Worm (Caenorhabditis elegans) whole organism, L4 larva: ENCODE data around the gene Y111B2A.2.

Source experiments
- F26F4.8 ChIP-seq: fragments of 200-800 bp; sonication (Bioruptor generic); conservative IDR thresholded peaks from 2 replicates; pipeline ENCODE4 v1.3.6; 2022; ENCODE audit warnings: missing genetic modification characterization, missing compliant biosample characterization
- aha-1 ChIP-seq: fragments of 150-350 bp; peaks from one replicate; lab custom pipeline; 2014; ENCODE audit warnings: missing biosample characterization, missing genetic modification characterization
- aly-2 ChIP-seq: sonication (generic microtip); optimal IDR thresholded peaks from 2 replicates; lab custom pipeline; 2018; ENCODE audit warnings: missing biosample characterization, missing genetic modification characterization
- arid-1 ChIP-seq: fragments of 200-800 bp; sonication (Bioruptor generic); conservative IDR thresholded peaks from 2 replicates; pipeline ENCODE4 v1.3.6; 2022; ENCODE audit warnings: missing genetic modification reagents, missing genetic modification characterization, missing compliant biosample characterization
- ceh-20 ChIP-seq: fragments of 200-800 bp; sonication (Bioruptor generic); IDR thresholded peaks from 2 replicates; pipeline ENCODE4 v1.3.6; 2022; ENCODE audit warnings: missing genetic modification reagents, missing genetic modification characterization, missing compliant biosample characterization
- ceh-28 ChIP-seq: fragments of 150-350 bp; optimal IDR thresholded peaks from 2 replicates; lab custom pipeline; 2014; ENCODE audit warnings: missing biosample characterization, missing genetic modification reagents, missing genetic modification characterization
- ceh-44 ChIP-seq: fragments of 200-800 bp; sonication (Bioruptor generic); IDR thresholded peaks from 2 replicates; pipeline ENCODE4 v1.3.6; 2022; ENCODE audit warnings: missing genetic modification reagents, missing genetic modification characterization, missing compliant biosample characterization
- ceh-62 ChIP-seq: sonication (generic microtip); optimal IDR thresholded peaks from 2 replicates; lab custom pipeline; 2017; ENCODE audit warnings: missing biosample characterization, missing genetic modification characterization
- daf-16 ChIP-seq, 3 experiments: sonication (generic microtip); optimal IDR thresholded peaks; 2 replicates each; lab custom pipeline; 2016 to 2017; ENCODE audit warnings: missing genetic modification characterization in 3 of 3, missing genetic modification reagents in 3 of 3, mild to moderate bottlenecking in 2 of 3, missing compliant biosample characterization in 2 of 3, missing biosample characterization in 1 of 3, moderate library complexity in 1 of 3
- dmd-6 ChIP-seq: fragments of 200-800 bp; sonication (Bioruptor generic); IDR thresholded peaks from 2 replicates; pipeline ENCODE4 v1.3.6; 2022; ENCODE audit warnings: missing genetic modification reagents, missing genetic modification characterization, missing compliant biosample characterization
- dve-1 ChIP-seq: sonication (generic microtip); optimal IDR thresholded peaks from 2 replicates; lab custom pipeline; 2017; ENCODE audit warnings: antibody characterized with exemption, mild to moderate bottlenecking, missing genetic modification characterization, missing compliant biosample characterization; ENCODE audit not compliant: insufficient read depth
- fkh-10 ChIP-seq: fragments of 150-350 bp; optimal IDR thresholded peaks from 2 replicates; lab custom pipeline; 2014; ENCODE audit warnings: missing biosample characterization, missing genetic modification reagents, missing genetic modification characterization
- gei-8 ChIP-seq: fragments of 200-800 bp; sonication (Bioruptor generic); optimal IDR thresholded peaks from 2 replicates; lab custom pipeline; 2018; ENCODE audit warnings: mild to moderate bottlenecking, missing genetic modification characterization, missing compliant biosample characterization
- hlh-30 ChIP-seq: sonication (generic microtip); optimal IDR thresholded peaks from 2 replicates; lab custom pipeline; 2017; ENCODE audit warnings: antibody characterized with exemption, mild to moderate bottlenecking, missing genetic modification characterization, missing compliant biosample characterization; ENCODE audit not compliant: insufficient read depth
- jun-1 ChIP-seq: fragments of 150-350 bp; optimal IDR thresholded peaks from 2 replicates; lab custom pipeline; 2014; ENCODE audit warnings: missing biosample characterization, missing genetic modification reagents, missing genetic modification characterization
- lim-7 ChIP-seq: fragments of 200-800 bp; sonication (Bioruptor generic); IDR thresholded peaks from 2 replicates; pipeline ENCODE4 v1.3.6; 2022; ENCODE audit warnings: missing genetic modification characterization, missing compliant biosample characterization
- lin-15B ChIP-seq: fragments of 150-350 bp; sonication (generic microtip); optimal IDR thresholded peaks from 3 replicates; lab custom pipeline; 2014; ENCODE audit warnings: missing biosample characterization, missing genetic modification characterization
- lin-29 ChIP-seq: fragments of 200-800 bp; sonication (Bioruptor generic); IDR thresholded peaks from 2 replicates; pipeline ENCODE4 v1.3.6; 2022; ENCODE audit warnings: missing genetic modification reagents, missing genetic modification characterization, missing compliant biosample characterization
- lin-38 ChIP-seq: fragments of 200-800 bp; sonication (Bioruptor generic); IDR thresholded peaks from 2 replicates; pipeline ENCODE4 v1.3.6; 2022; ENCODE audit warnings: missing genetic modification reagents, missing genetic modification characterization, missing compliant biosample characterization
- lin-39 ChIP-seq: fragments of 150-350 bp; optimal IDR thresholded peaks from 2 replicates; lab custom pipeline; 2014; ENCODE audit warnings: missing biosample characterization, missing genetic modification reagents, missing genetic modification characterization
- lir-3 ChIP-seq: sonication (generic microtip); optimal IDR thresholded peaks from 2 replicates; lab custom pipeline; 2016; ENCODE audit warnings: mild to moderate bottlenecking, missing genetic modification characterization, missing compliant biosample characterization
- madf-9 ChIP-seq: fragments of 200-800 bp; sonication (Bioruptor generic); conservative IDR thresholded peaks from 2 replicates; pipeline ENCODE4 v1.3.6; 2022; ENCODE audit warnings: missing genetic modification reagents, missing genetic modification characterization, missing compliant biosample characterization
- mdt-29 ChIP-seq: fragments of 200-800 bp; sonication (Bioruptor generic); IDR thresholded peaks from 2 replicates; pipeline ENCODE4 v1.3.6; 2022; ENCODE audit warnings: missing genetic modification reagents, missing genetic modification characterization, missing compliant biosample characterization
- mes-2 ChIP-seq: sonication (generic microtip); optimal IDR thresholded peaks from 2 replicates; lab custom pipeline; 2016; ENCODE audit warnings: missing genotype, mild to moderate bottlenecking, missing genetic modification characterization, missing compliant biosample characterization; ENCODE audit not compliant: poor library complexity, severe bottlenecking
- mxl-3 ChIP-seq: fragments of 200-800 bp; sonication (Bioruptor generic); optimal IDR thresholded peaks from 2 replicates; lab custom pipeline; 2018; ENCODE audit warnings: mild to moderate bottlenecking, missing genetic modification characterization, missing compliant biosample characterization
- nhr-111 ChIP-seq: fragments of 200-800 bp; sonication (Bioruptor generic); optimal IDR thresholded peaks from 2 replicates; lab custom pipeline; 2018; ENCODE audit warnings: mild to moderate bottlenecking, missing genetic modification characterization, missing compliant biosample characterization
- nhr-28 ChIP-seq: fragments of 150-350 bp; optimal IDR thresholded peaks from 2 replicates; lab custom pipeline; 2014; ENCODE audit warnings: missing biosample characterization, missing genetic modification characterization
- nhr-48 ChIP-seq: sonication (generic microtip); optimal IDR thresholded peaks from 2 replicates; lab custom pipeline; 2016; ENCODE audit warnings: mild to moderate bottlenecking, missing genetic modification characterization, missing compliant biosample characterization
- nhr-76 ChIP-seq: fragments of 150-350 bp; optimal IDR thresholded peaks from 2 replicates; lab custom pipeline; 2014; ENCODE audit warnings: missing biosample characterization, missing genetic modification characterization
- php-3 ChIP-seq: fragments of 200-800 bp; sonication (Bioruptor generic); IDR thresholded peaks from 2 replicates; pipeline ENCODE4 v1.3.6; 2022; ENCODE audit warnings: missing genetic modification reagents, missing genetic modification characterization, missing compliant biosample characterization
- pqm-1 ChIP-seq: sonication (generic microtip); optimal IDR thresholded peaks from 2 replicates; lab custom pipeline; 2017; ENCODE audit warnings: missing biosample characterization, missing genetic modification characterization
- sdz-12 ChIP-seq: fragments of 200-800 bp; sonication (Bioruptor generic); optimal IDR thresholded peaks from 2 replicates; lab custom pipeline; 2018; ENCODE audit warnings: mild to moderate bottlenecking, missing genetic modification characterization, missing compliant biosample characterization
- tra-1 ChIP-seq: fragments of 200-800 bp; sonication (Bioruptor generic); IDR thresholded peaks from 2 replicates; pipeline ENCODE4 v1.3.6; 2022; ENCODE audit warnings: missing genetic modification reagents, missing genetic modification characterization, missing compliant biosample characterization
- unc-130 ChIP-seq: sonication (generic microtip); optimal IDR thresholded peaks from 2 replicates; lab custom pipeline; 2016; ENCODE audit warnings: missing genetic modification reagents, missing genetic modification characterization, missing compliant biosample characterization
- unc-62 ChIP-seq, 3 experiments: fragments of 150-350 bp in 1 of 3; sonication (generic microtip); optimal IDR thresholded peaks in 2 of 3; peaks in 1 of 3; 1 replicate in 1 of 3; 2 replicates in 2 of 3; lab custom pipeline; 2014 to 2017; ENCODE audit warnings: missing biosample characterization in 3 of 3, missing genetic modification characterization in 3 of 3, missing genetic modification reagents in 3 of 3, missing genotype in 1 of 3
- zfp-3 ChIP-seq: fragments of 200-800 bp; sonication (Bioruptor generic); conservative IDR thresholded peaks from 2 replicates; pipeline ENCODE4 v1.3.6; 2022; ENCODE audit warnings: missing genetic modification reagents, missing genetic modification characterization, missing compliant biosample characterization
- ztf-7 ChIP-seq: fragments of 150-350 bp; optimal IDR thresholded peaks from 2 replicates; lab custom pipeline; 2014; ENCODE audit warnings: missing biosample characterization, missing genetic modification characterization

Y111B2A.2 gene

DNA sequence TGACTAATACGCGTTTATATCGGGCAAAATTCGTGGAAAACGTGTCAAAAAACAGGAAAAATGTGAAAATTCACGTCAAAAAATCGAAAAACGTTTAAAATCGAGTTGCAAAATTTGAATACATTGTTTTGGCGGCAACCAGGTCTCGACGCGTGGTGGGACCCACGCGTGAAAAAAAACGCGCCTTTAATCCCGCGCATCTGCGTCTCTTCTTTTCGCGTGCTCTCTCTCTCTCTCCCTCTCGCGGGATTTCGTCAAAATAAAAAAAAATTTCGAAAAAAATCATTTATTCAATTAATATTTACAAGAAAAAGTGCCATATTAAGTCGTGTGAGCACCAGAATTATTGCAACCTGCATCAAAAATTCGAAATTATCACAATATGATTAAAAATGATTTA, 42.6 kb upstream of the Y111B2A.2 start, which contains the start of gene ani-1 (continued):
- TF ChIP-seq ceh-44 (GFP tag; lab: Robert Waterston, UW) (no peak), tra-1 (GFP tag; lab: Robert Waterston, UW) (no peak), lin-29 (no peak), mxl-3 (GFP tag; lab: Kevin White, UChicago) (no peak), php-3 (GFP tag; lab: Robert Waterston, UW) (no peak), zfp-3 (GFP tag; lab: Robert Waterston, UW) (0 out of 2 replicates have a peak, but pooled peaks have one; percentile 24), sdz-12 (no peak), lim-7 (GFP tag; lab: Robert Waterston, UW) (no peak), ceh-20 (no peak), madf-9 (no peak), jun-1 (tag; lab: Kevin White, UChicago) (no peak), lin-39 (tag; lab: Kevin White, UChicago) (no peak), unc-130 (GFP tag; lab: Kevin White, UChicago) (peak; percentile 86), aha-1 (peak; percentile 81), fkh-10 (GFP tag; lab: Kevin White, UChicago) (no peak), nhr-76 (tag; lab: Kevin White, UChicago) (no peak), lin-38 (GFP tag; lab: Robert Waterston, UW) (peak; percentile 77), F26F4.8 (GFP tag; lab: Robert Waterston, UW) (no peak), dve-1 (tag; lab: Kevin White, UChicago) (peak; percentile 24), nhr-48 (tag; lab: Kevin White, UChicago) (no peak), lin-15B (tag; lab: Kevin White, UChicago) (no peak), ztf-7 (tag; lab: Kevin White, UChicago) (no peak), ceh-62 (tag; lab: Kevin White, UChicago) (no peak), aly-2 (tag; lab: Kevin White, UChicago) (no peak), nhr-111 (GFP tag; lab: Kevin White, UChicago) (no peak), unc-62 (GFP tag; optimal IDR thresholded peaks at IDR 0.05 in 1 of 2; lab: Kevin White, UChicago) (no peak), unc-62 (tag; optimal IDR thresholded peaks at IDR 0.05; lab: Kevin White, UChicago) (no peak)

DNA sequence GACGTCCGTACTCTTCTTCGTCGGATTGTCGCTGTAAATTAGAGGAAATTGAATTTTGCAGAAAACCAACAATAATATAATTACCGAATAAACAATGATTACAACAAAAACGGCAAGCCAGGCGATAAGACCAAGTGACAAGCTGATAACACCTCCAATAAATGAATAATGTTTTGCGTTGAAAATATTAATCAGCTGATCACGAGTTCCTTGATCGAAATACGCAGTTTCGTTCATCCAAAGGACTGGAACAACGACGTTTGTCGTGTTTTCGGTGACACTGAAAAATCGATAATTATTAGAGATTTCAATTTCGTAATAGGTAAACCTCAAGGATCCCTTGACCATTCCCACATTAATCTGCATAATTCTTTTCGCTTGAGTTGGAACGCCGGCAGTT, 42.1 kb upstream of the Y111B2A.2 start:
- TF ChIP-seq pqm-1 (peak; percentile 75), hlh-30 (tag; lab: Kevin White, UChicago) (peak; percentile 2), arid-1 (no peak), nhr-28 (tag; lab: Kevin White, UChicago) (peak; percentile 32), dmd-6 (GFP tag; lab: Robert Waterston, UW) (peak; percentile 31), dve-1 (tag; lab: Kevin White, UChicago) (peak; percentile 29), gei-8 (GFP tag; lab: Kevin White, UChicago) (no peak), mes-2 (tag; lab: Kevin White, UChicago) (peak; percentile 19), ceh-28 (tag; lab: Kevin White, UChicago) (peak; percentile 62), lir-3 (no peak), daf-16 (GFP tag; optimal IDR thresholded peaks at IDR 0.05; lab: Kevin White, UChicago) (no peak), daf-16 (tag; optimal IDR thresholded peaks at IDR 0.05; lab: Kevin White, UChicago) (peak; percentile 75), mdt-29 (GFP tag; lab: Robert Waterston, UW) (no peak), php-3 (GFP tag; lab: Robert Waterston, UW) (peak; percentile 44), ceh-20 (no peak), aha-1 (peak; percentile 89)
- TF ChIP-seq, all 104 proteins: peak for 10
